Worm (Caenorhabditis elegans): ENCODE results near the gene F16H6.4.

DNA sequence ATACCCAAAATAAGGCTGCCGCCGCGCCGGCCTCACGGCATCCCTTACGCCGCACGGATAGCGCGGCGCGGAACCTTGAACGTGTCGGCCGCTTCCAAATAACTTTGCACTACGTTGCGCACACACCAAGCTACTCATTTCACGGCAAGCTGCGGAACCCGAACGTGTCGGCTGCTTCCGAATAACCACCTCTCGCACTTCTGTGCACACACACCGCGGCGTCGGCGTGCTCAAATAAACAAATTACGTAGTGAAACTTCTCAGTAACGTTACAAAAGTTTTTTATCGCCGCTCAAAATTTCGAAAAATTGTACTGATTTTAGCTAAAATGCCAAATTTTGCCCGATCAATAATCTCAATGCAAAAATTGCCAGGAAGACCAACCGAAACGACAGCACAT, 14.3 kb downstream of the F16H6.4 start:
- TF ChIP-seq cog-1 (tag; optimal IDR thresholded peaks at IDR 0.05) (no peak), ztf-23 (GFP tag; IDR thresholded peaks at IDR 0.05) (no peak)

All from whole organism, midembryonic.